Worm (Caenorhabditis elegans): ENCODE measurements around the gene nlp-80.

- TF ChIP-seq zag-1 (tag; optimal IDR thresholded peaks at IDR 0.05) = no peak
- TF ChIP-seq nfya-1 (tag; optimal IDR thresholded peaks at IDR 0.05; ENCODE audit: insufficient read depth) = no peak
- TF ChIP-seq nhr-11 (tag; optimal IDR thresholded peaks at IDR 0.05) = no peak
- no peak for TF ChIP-seq elt-3 (tag; optimal IDR thresholded peaks at IDR 0.05)
- no peak for TF ChIP-seq nhr-12 (tag; optimal IDR thresholded peaks at IDR 0.05)
- no peak for TF ChIP-seq pqm-1 (tag; optimal IDR thresholded peaks at IDR 0.05)
- no peak for TF ChIP-seq nhr-67 (tag; optimal IDR thresholded peaks at IDR 0.05)
- no peak for TF ChIP-seq jun-1 (tag; optimal IDR thresholded peaks at IDR 0.05)
- TF ChIP-seq snpc-4 (tag; optimal IDR thresholded peaks at IDR 0.05) = no peak
- TF ChIP-seq elt-1 (tag; optimal IDR thresholded peaks at IDR 0.05) = no peak
- TF ChIP-seq nhr-25 (tag; optimal IDR thresholded peaks at IDR 0.05) = no peak
- no peak for TF ChIP-seq R02D3.7 (tag; optimal IDR thresholded peaks at IDR 0.05)
These were observed 48.4 kb downstream of the nlp-80 start for ce11 chrV:11016846-11017553.

All from whole organism, L3 larva.